Fruit fly (Drosophila melanogaster): ENCODE measurements around the gene Pex23.

Pex23 gene

DNA sequence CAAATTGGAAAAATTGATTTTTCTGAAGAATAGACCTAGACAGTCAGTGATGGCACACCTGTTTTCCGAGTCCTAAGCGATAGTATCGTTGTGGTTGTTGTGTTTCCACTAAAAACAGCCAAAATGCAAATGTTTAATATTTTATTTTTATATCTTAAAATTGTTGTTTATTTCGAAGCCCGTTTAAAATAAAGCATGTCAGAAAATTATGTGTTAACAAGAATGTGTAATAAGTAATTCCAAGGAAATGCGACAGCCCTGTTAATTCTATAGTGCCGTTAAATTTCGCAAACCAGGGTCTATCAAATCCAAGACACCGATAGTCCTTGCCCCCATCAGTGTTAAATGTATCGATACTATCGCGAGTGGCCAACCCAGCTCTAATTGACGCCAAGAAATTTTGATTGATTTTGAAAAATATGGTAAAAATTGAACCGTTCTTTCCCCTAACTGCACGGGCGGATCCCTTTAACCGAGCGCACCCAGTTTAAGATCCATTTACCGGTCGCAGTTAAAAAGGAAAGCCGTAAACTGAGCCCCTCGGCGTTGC lies at the start of gene Pex23 (continued):
- TF ChIP-seq CG33557 (GFP tag; optimal IDR thresholded peaks at IDR 0.05) (peak; percentile 45), CG32772 (GFP tag; IDR thresholded peaks at IDR 0.05) (peak; percentile 80), CG18599 (GFP tag; optimal IDR thresholded peaks at IDR 0.05) (peak; percentile 80), Eip74EF (GFP tag; optimal IDR thresholded peaks at IDR 0.05) (no peak), ranshi (GFP tag; IDR thresholded peaks at IDR 0.05) (peak; percentile 77; the same call in 1 of the 2 replicates), tx (GFP tag; optimal IDR thresholded peaks at IDR 0.05) (peak; percentile 59), E2f2 (GFP tag; IDR thresholded peaks at IDR 0.05) (peak; percentile 66), cad (GFP tag; optimal IDR thresholded peaks at IDR 0.05) (no peak), dysf (GFP tag; IDR thresholded peaks at IDR 0.05) (peak; percentile 77), TFAM (GFP tag; optimal IDR thresholded peaks at IDR 0.05) (no peak), CrebB (tag; optimal IDR thresholded peaks at IDR 0.05) (no peak), Sin3A (optimal IDR thresholded peaks at IDR 0.05) (peak; percentile 95), CG7987 (GFP tag; optimal IDR thresholded peaks at IDR 0.05) (peak; percentile 56), chm (GFP tag; IDR thresholded peaks at IDR 0.05) (peak; percentile 76), fd102C (GFP tag; optimal IDR thresholded peaks at IDR 0.05) (no peak), bab2 (GFP tag; optimal IDR thresholded peaks at IDR 0.05) (peak; percentile 64), disco-r (GFP tag; optimal IDR thresholded peaks at IDR 0.05) (no peak), CG4730 (GFP tag; IDR thresholded peaks at IDR 0.05) (peak; percentile 70), salm (tag; optimal IDR thresholded peaks at IDR 0.05) (peak; percentile 15), bigmax (GFP tag; optimal IDR thresholded peaks at IDR 0.05) (no peak), Gsc (GFP tag; IDR thresholded peaks at IDR 0.05) (no peak), az2 (GFP tag; optimal IDR thresholded peaks at IDR 0.05) (peak; percentile 83), CG16815 (GFP tag; optimal IDR thresholded peaks at IDR 0.05) (peak; percentile 77), CG17568 (GFP tag; optimal IDR thresholded peaks at IDR 0.05) (no peak), BtbVII (GFP tag; optimal IDR thresholded peaks at IDR 0.05) (peak; percentile 53), CG14667 (GFP tag; IDR thresholded peaks at IDR 0.05) (peak; percentile 77), CG4282 (GFP tag; optimal IDR thresholded peaks at IDR 0.05) (peak; percentile 28), mld (GFP tag; IDR thresholded peaks at IDR 0.05; ENCODE audit: partially characterized antibody) (peak; percentile 94), CG17802 (tag; optimal IDR thresholded peaks at IDR 0.05) (peak; percentile 68), Asciz (GFP tag; optimal IDR thresholded peaks at IDR 0.05) (no peak), Xrp1 (GFP tag; IDR thresholded peaks at IDR 0.05) (peak; percentile 82), dpn (GFP tag; optimal IDR thresholded peaks at IDR 0.05) (peak; percentile 80 to 90), ci (GFP tag; IDR thresholded peaks at IDR 0.05) (peak; percentile 71)

DNA sequence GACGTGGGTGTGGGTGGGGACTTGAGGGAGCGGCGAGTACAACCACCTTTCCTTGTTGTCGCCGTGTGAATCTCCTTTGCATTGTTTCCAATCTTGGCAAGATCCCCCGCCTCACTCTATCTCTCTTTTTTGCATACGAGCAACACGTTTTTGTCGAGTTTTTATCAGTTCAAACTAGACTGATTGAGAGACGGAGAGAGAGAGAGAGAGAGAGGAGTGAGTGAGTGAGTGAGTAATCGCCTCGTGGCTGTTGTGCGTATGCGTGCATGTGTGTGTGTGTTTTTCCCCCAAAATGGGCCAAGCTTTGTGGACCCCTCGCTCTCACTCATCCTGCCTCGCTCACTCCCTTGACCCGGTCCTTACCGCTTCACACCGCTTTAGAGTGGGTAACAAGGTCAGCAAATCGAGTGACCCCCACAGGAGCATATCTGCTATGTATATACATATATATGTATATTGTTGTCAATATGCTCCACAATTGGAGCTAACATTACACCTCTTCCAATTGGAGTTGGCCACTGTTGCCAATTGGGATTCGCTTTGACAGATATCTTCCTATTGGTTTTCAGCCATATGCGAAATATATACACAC lies 47.5 kb upstream of the Pex23 start:
- TF ChIP-seq tna (GFP tag; IDR thresholded peaks at IDR 0.05; ENCODE audit: partially characterized antibody), result 0 out of 2 replicates have a peak, but pooled peaks have one; percentile 15
- TF ChIP-seq cg (GFP tag; optimal IDR thresholded peaks at IDR 0.05), result peak; percentile 75
- peak; percentile 68; the same call in 1 of the 4 replicates for TF ChIP-seq chinmo (GFP tag; IDR thresholded peaks at IDR 0.05; ENCODE audit: partially characterized antibody)
- TF ChIP-seq Dll (GFP tag; IDR thresholded peaks at IDR 0.05; ENCODE audit: partially characterized antibody), result peak; percentile 33; the same call in 2 of the 4 replicates
- no peak for TF ChIP-seq CHES-1-like (GFP tag; optimal IDR thresholded peaks at IDR 0.05)
- peak; percentile 0 for TF ChIP-seq HmgZ (tag; optimal IDR thresholded peaks at IDR 0.05)
- TF ChIP-seq seq (GFP tag; IDR thresholded peaks at IDR 0.05), result no peak; the same call in 1 of the 2 replicates
- peak; percentile 65 for TF ChIP-seq Nf-YC (tag; optimal IDR thresholded peaks at IDR 0.05)
- TF ChIP-seq CG13287 (GFP tag; IDR thresholded peaks at IDR 0.05; ENCODE audit: partially characterized antibody), result peak; percentile 56
- no peak for TF ChIP-seq sqz (GFP tag; optimal IDR thresholded peaks at IDR 0.05)
- TF ChIP-seq YL-1 (GFP tag; optimal IDR thresholded peaks at IDR 0.05), result peak; percentile 53
- TF ChIP-seq yki (optimal IDR thresholded peaks at IDR 0.05), result peak; percentile 48
- peak; percentile 63 for TF ChIP-seq Nf-YB (GFP tag; optimal IDR thresholded peaks at IDR 0.05)
- TF ChIP-seq sc (optimal IDR thresholded peaks at IDR 0.05), result no peak
- TF ChIP-seq sc (GFP tag; optimal IDR thresholded peaks at IDR 0.05), result no peak
- TF ChIP-seq Fer2 (tag; optimal IDR thresholded peaks at IDR 0.05), result no peak
- TF ChIP-seq CG32532 (GFP tag; IDR thresholded peaks at IDR 0.05), result peak; percentile 13; the same call in 1 of the 2 replicates
- peak; percentile 23; the same call in 1 of the 2 replicates for TF ChIP-seq Bgb (GFP tag; IDR thresholded peaks at IDR 0.05; ENCODE audit: partially characterized antibody)
